Fruit fly (Drosophila melanogaster) Kc167 (cell line): ENCODE results near the gene eIF4H2.

ENCODE experiments used
- Myc ChIP-seq: fragments of >200 bp; optimal IDR thresholded peaks from 2 replicates; lab custom pipeline; 2017; ENCODE audit warnings: missing external identifiers
- Sin3A ChIP-seq: fragments of >200 bp; optimal IDR thresholded peaks from 2 replicates; lab custom pipeline; 2018; ENCODE audit warnings: missing external identifiers
- h ChIP-seq: fragments of >200 bp; optimal IDR thresholded peaks from 3 replicates; lab custom pipeline; 2018; ENCODE audit warnings: missing external identifiers

DNA sequence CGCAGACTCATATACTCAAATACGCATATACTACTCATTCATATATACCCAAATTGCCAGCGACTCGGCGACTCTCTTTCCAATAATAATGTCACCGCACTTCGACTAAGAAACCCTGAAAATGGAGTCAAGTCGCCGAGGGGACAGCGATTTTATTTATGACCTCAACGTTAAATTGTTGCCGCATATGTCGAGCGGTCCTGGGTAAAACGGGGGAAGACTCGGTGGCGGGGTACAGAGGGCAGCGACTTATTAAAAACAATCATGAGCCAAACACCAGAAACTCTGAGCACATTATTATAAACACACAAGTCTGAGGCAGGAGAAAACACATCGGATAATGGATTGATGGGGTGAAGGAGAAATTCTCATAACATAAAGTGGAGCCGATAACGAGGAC, 9.2 kb downstream of the eIF4H2 start:
- no peak for TF ChIP-seq h
- TF ChIP-seq Sin3A (lab: Kevin White, UChicago) = no peak
- TF ChIP-seq Myc = no peak
